Worm (Caenorhabditis elegans): Measurements from ENCODE around the gene odc-1.

odc-1 gene

DNA sequence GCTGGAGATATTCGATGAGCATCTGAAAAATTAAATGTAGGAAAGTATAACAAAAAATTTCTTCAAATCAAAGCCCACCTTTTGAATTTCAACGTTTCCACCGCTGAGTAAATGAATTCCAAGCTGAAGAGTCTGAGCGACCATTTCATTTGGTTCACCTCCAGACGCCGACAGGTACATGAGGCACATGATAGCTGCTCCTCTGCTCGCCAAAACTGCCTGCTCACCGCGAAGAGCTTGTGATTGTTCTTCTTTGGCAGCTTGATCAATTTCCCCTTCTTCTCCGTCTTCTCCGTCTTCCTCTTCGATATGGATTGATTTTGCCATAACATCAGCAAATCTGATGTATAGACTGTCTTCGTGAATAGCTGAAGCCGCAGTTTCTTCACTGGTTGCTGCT, 6.4 kb upstream of the odc-1 start:
- no peak for TF ChIP-seq Y75B8A.6 (GFP tag; IDR thresholded peaks at IDR 0.05)
- peak in 1 of 2 experiments; percentile 93 for TF ChIP-seq unc-62 (GFP tag; optimal IDR thresholded peaks at IDR 0.05 in 1 of 2)
- no peak for TF ChIP-seq unc-62 (tag; optimal IDR thresholded peaks at IDR 0.05)

DNA sequence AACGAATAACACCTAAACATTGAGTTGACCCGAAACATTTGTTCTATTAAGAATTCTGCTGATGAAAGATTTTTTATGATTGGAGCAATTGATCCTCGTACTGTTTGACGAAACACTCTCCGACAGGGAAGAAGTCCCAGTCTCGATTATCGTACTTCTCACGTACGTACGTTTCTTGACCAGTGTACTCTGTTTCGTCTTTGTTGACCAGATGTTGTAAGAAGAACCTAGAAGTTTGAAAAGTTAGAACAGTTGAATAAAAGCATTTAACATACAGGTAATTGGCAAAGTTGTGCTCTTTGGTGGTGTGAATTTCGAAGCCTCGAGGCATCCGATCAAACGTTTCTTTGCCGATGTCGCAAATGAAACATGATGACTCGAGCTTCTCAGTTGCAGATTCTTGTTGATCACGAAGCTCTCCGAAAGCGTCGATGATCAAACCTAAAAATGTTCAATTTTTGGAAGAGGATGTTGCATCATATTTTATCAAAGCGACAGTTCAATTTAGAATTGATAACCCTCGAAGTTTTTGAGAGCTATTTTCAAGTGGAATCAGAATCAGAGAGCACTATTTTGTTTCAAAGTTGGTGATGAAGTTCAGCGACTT, 2.0 kb upstream of the odc-1 start:
- TF ChIP-seq rbr-2 (tag; optimal IDR thresholded peaks at IDR 0.05) (no peak), unc-62 (GFP tag; optimal IDR thresholded peaks at IDR 0.05 in 1 of 2) (peak in 1 of 2 experiments; percentile 98), unc-62 (tag; optimal IDR thresholded peaks at IDR 0.05) (no peak)

DNA sequence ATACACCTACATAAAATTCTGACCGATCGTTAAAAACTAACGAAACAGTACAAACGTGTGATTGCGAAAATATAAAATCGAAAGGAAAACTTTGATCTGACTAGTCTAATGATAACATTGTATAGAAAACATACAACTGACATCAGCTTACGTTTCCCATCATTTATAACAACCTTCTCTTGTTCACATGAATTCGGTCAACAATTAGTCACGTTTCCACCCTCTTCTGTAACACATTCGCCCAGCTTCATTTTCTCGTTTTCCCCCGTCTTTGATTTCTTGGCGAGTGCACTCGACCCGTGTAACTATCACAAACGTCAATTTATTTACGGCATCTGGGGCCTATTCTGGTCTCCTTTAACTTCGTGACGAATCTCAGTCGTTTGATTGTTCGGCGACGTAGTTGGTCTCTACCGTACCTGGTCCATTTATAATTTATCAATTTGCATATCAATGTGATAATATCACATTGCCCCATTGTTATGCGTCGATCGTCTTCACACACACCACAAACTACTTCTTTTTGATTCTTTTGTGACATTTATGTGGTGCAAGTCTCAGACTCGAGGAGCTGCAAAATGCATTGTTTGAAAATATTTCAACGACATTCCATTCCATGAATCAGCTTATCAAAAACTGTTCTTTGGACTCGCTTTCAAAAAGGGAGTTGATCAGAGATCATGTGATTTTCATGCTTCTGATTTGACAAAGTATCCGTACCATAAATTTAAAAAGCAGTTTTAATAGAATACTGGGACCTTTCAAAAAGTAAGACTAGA, 980 bp upstream of the odc-1 start:
- no peak for TF ChIP-seq nhr-25 (tag; optimal IDR thresholded peaks at IDR 0.05; ENCODE audit: borderline replicate concordance, insufficient read depth)
- no peak for TF ChIP-seq zip-11 (GFP tag; IDR thresholded peaks at IDR 0.05)
- no peak for TF ChIP-seq zfp-3 (GFP tag; conservative IDR thresholded peaks at IDR 0.05)
- no peak for TF ChIP-seq nhr-10 (tag; optimal IDR thresholded peaks at IDR 0.05)
- TF ChIP-seq ZK337.2 (GFP tag; IDR thresholded peaks at IDR 0.05) = no peak
- TF ChIP-seq nhr-102 (tag; optimal IDR thresholded peaks at IDR 0.05) = no peak
- TF ChIP-seq nhr-76 (tag; optimal IDR thresholded peaks at IDR 0.05) = no peak
- 0 out of 2 replicates have a peak, but pooled peaks have one; percentile 53 for TF ChIP-seq mxl-2 (GFP tag; conservative IDR thresholded peaks at IDR 0.05)
- no peak for TF ChIP-seq Y48G9A.11 (GFP tag; IDR thresholded peaks at IDR 0.05)
- TF ChIP-seq dve-1 (tag; optimal IDR thresholded peaks at IDR 0.05; ENCODE audit: insufficient read depth) = no peak
- TF ChIP-seq ceh-32 (tag; optimal IDR thresholded peaks at IDR 0.05; ENCODE audit: poor library complexity) = no peak
- TF ChIP-seq jun-1 (tag; optimal IDR thresholded peaks at IDR 0.05) = no peak
- TF ChIP-seq F37D6.2 (tag; optimal IDR thresholded peaks at IDR 0.05) = no peak
- TF ChIP-seq lir-3 (tag; optimal IDR thresholded peaks at IDR 0.05) = no peak
- no peak for TF ChIP-seq lin-38 (GFP tag; IDR thresholded peaks at IDR 0.05)
- no peak for TF ChIP-seq lin-29 (GFP tag; IDR thresholded peaks at IDR 0.05)
- peak; percentile 35 for TF ChIP-seq mes-2 (tag; optimal IDR thresholded peaks at IDR 0.05; ENCODE audit: poor library complexity, severe bottlenecking)
- TF ChIP-seq daf-12 (tag; optimal IDR thresholded peaks at IDR 0.05) = no peak
- TF ChIP-seq lin-15B (tag; optimal IDR thresholded peaks at IDR 0.05) = no peak
- TF ChIP-seq hlh-30 (tag; optimal IDR thresholded peaks at IDR 0.05; ENCODE audit: insufficient read depth) = peak; percentile 32
- TF ChIP-seq egl-27 (tag; optimal IDR thresholded peaks at IDR 0.05) = no peak
- no peak for TF ChIP-seq F49E8.2 (tag; optimal IDR thresholded peaks at IDR 0.05; ENCODE audit: borderline replicate concordance)
- TF ChIP-seq php-3 (GFP tag; IDR thresholded peaks at IDR 0.05) = no peak
- no peak for TF ChIP-seq Y5F2A.4 (GFP tag; optimal IDR thresholded peaks at IDR 0.05)
- TF ChIP-seq hlh-11 (tag; optimal IDR thresholded peaks at IDR 0.05) = peak; percentile 34
- TF ChIP-seq F10B5.3 (tag; optimal IDR thresholded peaks at IDR 0.05) = no peak
- TF ChIP-seq saeg-2 (GFP tag; IDR thresholded peaks at IDR 0.05) = no peak
- no peak for TF ChIP-seq zfp-2 (tag; optimal IDR thresholded peaks at IDR 0.05)
- no peak for TF ChIP-seq dmd-9 (GFP tag; IDR thresholded peaks at IDR 0.05)
- TF ChIP-seq ceh-20 (GFP tag; IDR thresholded peaks at IDR 0.05) = no peak
- TF ChIP-seq daf-19 (GFP tag; conservative IDR thresholded peaks at IDR 0.05) = no peak
- TF ChIP-seq daf-16 (GFP tag; optimal IDR thresholded peaks at IDR 0.05) = peak in 1 of 2 experiments; percentile 11
- peak; percentile 56 for TF ChIP-seq daf-16 (tag; optimal IDR thresholded peaks at IDR 0.05)
- TF ChIP-seq ces-1 (GFP tag; optimal IDR thresholded peaks at IDR 0.05) = no peak
- TF ChIP-seq mxl-3 (GFP tag; optimal IDR thresholded peaks at IDR 0.05) = no peak
- TF ChIP-seq nhr-41 (GFP tag; IDR thresholded peaks at IDR 0.05) = no peak
- no peak for TF ChIP-seq ceh-44 (GFP tag; IDR thresholded peaks at IDR 0.05)
- TF ChIP-seq fkh-10 (GFP tag; optimal IDR thresholded peaks at IDR 0.05) = no peak
- no peak for TF ChIP-seq pqm-1 (tag; optimal IDR thresholded peaks at IDR 0.05)
- TF ChIP-seq tra-1 (GFP tag; IDR thresholded peaks at IDR 0.05) = no peak
